Worm (Caenorhabditis elegans): Measurements from ENCODE around the gene bris-1.

DNA sequence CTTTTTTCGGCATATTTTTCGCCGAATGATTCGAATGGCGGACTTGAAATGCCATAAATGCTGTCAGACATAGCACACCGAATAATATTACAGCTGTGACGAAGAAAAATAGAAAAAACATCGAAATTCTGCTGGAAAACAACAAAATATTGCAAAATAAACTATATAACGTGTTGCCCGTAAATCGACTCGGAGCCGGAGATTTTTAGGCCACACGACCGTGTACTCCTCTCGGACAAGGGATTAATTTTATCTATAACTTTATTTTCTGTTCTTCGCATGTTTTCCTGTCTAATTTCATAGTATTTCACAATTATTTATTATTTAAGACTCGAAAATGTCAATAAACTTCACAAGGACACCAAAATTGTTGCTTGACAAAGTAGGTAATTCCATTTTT, 15.9 kb downstream of the bris-1 start, which contains the start of the genes algn-14 and M02B7.2:
- TF ChIP-seq lsy-2 (tag; optimal IDR thresholded peaks at IDR 0.05) (peak; percentile 73 to 76), egl-27 (tag; optimal IDR thresholded peaks at IDR 0.05) (no peak), pqm-1 (tag; optimal IDR thresholded peaks at IDR 0.05) (no peak), nhr-71 (tag; optimal IDR thresholded peaks at IDR 0.05) (peak; percentile 84), unc-62 (GFP tag; optimal IDR thresholded peaks at IDR 0.05) (no peak), fkh-10 (GFP tag; optimal IDR thresholded peaks at IDR 0.05) (no peak), ztf-11 (tag; optimal IDR thresholded peaks at IDR 0.05) (peak in 1 of 2 experiments; percentile 82), mep-1 (tag; optimal IDR thresholded peaks at IDR 0.05) (peak; percentile 60)
